Fruit fly (Drosophila melanogaster): ENCODE results near the gene CG31715.

- TF ChIP-seq jim (GFP tag; optimal IDR thresholded peaks at IDR 0.05) (no peak), dsf (GFP tag; optimal IDR thresholded peaks at IDR 0.05; ENCODE audit: borderline replicate concordance) (no peak), woc (GFP tag; optimal IDR thresholded peaks at IDR 0.05) (no peak), fru (GFP tag; optimal IDR thresholded peaks at IDR 0.05) (no peak), CG32264 (GFP tag; optimal IDR thresholded peaks at IDR 0.05) (no peak), Dif (GFP tag; optimal IDR thresholded peaks at IDR 0.05; ENCODE audit: partially characterized antibody) (peak; percentile 72), lola (GFP tag; optimal IDR thresholded peaks at IDR 0.05) (no peak), usp (GFP tag; optimal IDR thresholded peaks at IDR 0.05) (no peak), N (GFP tag; optimal IDR thresholded peaks at IDR 0.05) (peak; percentile 33), sage (GFP tag; optimal IDR thresholded peaks at IDR 0.05) (no peak), psq (GFP tag; optimal IDR thresholded peaks at IDR 0.05) (no peak), GATAd (GFP tag; optimal IDR thresholded peaks at IDR 0.05) (no peak)
Observed at dm6 chr2L:10298306-10298705, 43.1 kb upstream of the CG31715 start.

Data from whole organism, wandering third instar larva.